Fruit fly (Drosophila melanogaster) whole organism, prepupa: ENCODE results near the gene Tcs3.

Experiments used
- CG31627 ChIP-seq: fragments of 200-800 bp; sonication (Bioruptor generic); optimal IDR thresholded peaks from 3 replicates; lab custom pipeline; 2016; ENCODE audit warnings: missing biosample characterization, missing genetic modification characterization
- Eip75B ChIP-seq: fragments of 200-800 bp; sonication (Bioruptor generic); optimal IDR thresholded peaks from 3 replicates; lab custom pipeline; 2016; ENCODE audit warnings: missing biosample characterization, missing genetic modification characterization
- Ets21C ChIP-seq: fragments of 200-800 bp; sonication (Bioruptor generic); optimal IDR thresholded peaks from 3 replicates; lab custom pipeline; 2016; ENCODE audit warnings: missing biosample characterization, missing genetic modification characterization
- fd85E ChIP-seq: fragments of 200-800 bp; sonication (Bioruptor generic); optimal IDR thresholded peaks from 3 replicates; lab custom pipeline; 2016; ENCODE audit warnings: missing biosample characterization, missing genetic modification characterization

DNA sequence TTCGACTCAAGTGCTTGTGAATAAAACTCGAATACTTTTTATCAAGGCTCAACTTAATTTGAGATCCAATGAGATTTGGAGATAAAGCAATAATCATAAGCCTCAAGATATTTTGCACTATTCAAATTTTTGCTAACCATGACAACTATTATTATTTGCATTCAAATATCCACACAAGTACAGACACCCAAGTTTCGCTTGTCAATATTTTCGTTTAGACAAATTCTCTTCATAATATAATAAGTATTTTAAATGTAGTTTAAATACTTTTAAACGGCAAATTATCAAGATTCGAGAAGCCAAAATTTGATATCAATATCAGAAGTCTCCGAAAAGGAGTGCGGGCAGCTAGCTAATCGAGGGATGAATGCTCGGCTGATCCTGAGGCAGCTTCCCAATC lies 22.3 kb upstream of the Tcs3 start, which contains the start of gene CG33061:
- TF ChIP-seq fd85E (GFP tag; lab: Kevin White, UChicago) (no peak), Eip75B (GFP tag; lab: Kevin White, UChicago) (no peak), CG31627 (GFP tag; lab: Kevin White, UChicago) (no peak), Ets21C (GFP tag; lab: Kevin White, UChicago) (no peak)
